Worm (Caenorhabditis elegans) whole organism, L1 larva: Measurements from ENCODE around the gene coa-7.

ENCODE experiments used
- C04F5.9 ChIP-seq: sonication (generic microtip); optimal IDR thresholded peaks from 2 replicates; lab custom pipeline; 2016; ENCODE audit warnings: missing genetic modification characterization, missing compliant biosample characterization
- C16A3.4 ChIP-seq: fragments of 150-350 bp; optimal IDR thresholded peaks from 2 replicates; lab custom pipeline; 2014; ENCODE audit warnings: missing biosample characterization, missing genetic modification characterization
- Y116A8C.19 ChIP-seq: sonication (generic microtip); optimal IDR thresholded peaks from 2 replicates; lab custom pipeline; 2016; ENCODE audit warnings: missing compliant biosample characterization, missing genetic modification characterization, borderline replicate concordance
- alr-1 ChIP-seq: fragments of 200-800 bp; sonication (Bioruptor generic); optimal IDR thresholded peaks from 2 replicates; lab custom pipeline; 2018; ENCODE audit warnings: borderline replicate concordance, mild to moderate bottlenecking, missing genetic modification characterization, missing compliant biosample characterization
- aly-2 ChIP-seq: fragments of 150-350 bp; optimal IDR thresholded peaks from 2 replicates; lab custom pipeline; 2014; ENCODE audit warnings: missing biosample characterization, missing genetic modification characterization
- ceh-63 ChIP-seq: fragments of 200-800 bp; sonication (Bioruptor generic); optimal IDR thresholded peaks from 2 replicates; lab custom pipeline; 2018; ENCODE audit warnings: mild to moderate bottlenecking, missing genetic modification characterization, missing compliant biosample characterization
- ceh-82 ChIP-seq, 3 experiments: fragments of 150-350 bp in 1 of 3; sonication (generic microtip) in 2 of 3; optimal IDR thresholded peaks; 2 replicates each; lab custom pipeline; 2014 to 2017; ENCODE audit warnings: missing biosample characterization in 3 of 3, missing genetic modification characterization in 3 of 3
- ceh-88 ChIP-seq: fragments of 200-800 bp; sonication (Bioruptor generic); IDR thresholded peaks from 2 replicates; pipeline ENCODE4 v1.3.6; 2022; ENCODE audit warnings: missing genetic modification characterization, missing compliant biosample characterization
- dsc-1 ChIP-seq: sonication (generic microtip); optimal IDR thresholded peaks from 2 replicates; lab custom pipeline; 2016; ENCODE audit warnings: mild to moderate bottlenecking, missing genetic modification characterization, missing compliant biosample characterization
- efl-1 ChIP-seq, 4 experiments: fragments of 150-350 bp; optimal IDR thresholded peaks in 3 of 4; peaks in 1 of 4; 1 replicate in 1 of 4; 2 replicates in 3 of 4; lab custom pipeline; 2014; ENCODE audit warnings: missing biosample characterization in 2 of 4, missing genetic modification characterization in 2 of 4, missing genetic modification reagents in 2 of 4
- egl-13 ChIP-seq: sonication (generic microtip); optimal IDR thresholded peaks from 2 replicates; lab custom pipeline; 2016; ENCODE audit warnings: missing genotype, missing genetic modification reagents, missing genetic modification characterization, missing compliant biosample characterization
- egl-27 ChIP-seq, 2 experiments: fragments of 150-350 bp in 1 of 2; sonication (generic microtip); optimal IDR thresholded peaks; 3 replicates each; lab custom pipeline; 2017 to 2018; ENCODE audit warnings: missing biosample characterization in 2 of 2, missing genetic modification characterization in 2 of 2, missing genetic modification reagents in 2 of 2
- elt-3 ChIP-seq, 6 experiments: fragments of 150-350 bp in 1 of 6; sonication (generic microtip); optimal IDR thresholded peaks; 2 replicates each; lab custom pipeline; 2017 to 2018; ENCODE audit warnings: missing biosample characterization in 6 of 6, missing genetic modification characterization in 6 of 6, inconsistent platforms in 1 of 6
- ets-5 ChIP-seq: fragments of 200-800 bp; sonication (Bioruptor generic); IDR thresholded peaks from 2 replicates; pipeline ENCODE4 v1.3.6; 2022; ENCODE audit warnings: missing genetic modification characterization, missing compliant biosample characterization
- fkh-10 ChIP-seq: sonication (generic microtip); optimal IDR thresholded peaks from 2 replicates; lab custom pipeline; 2017; ENCODE audit warnings: missing biosample characterization, missing genetic modification reagents, missing genetic modification characterization
- fkh-8 ChIP-seq: sonication (generic microtip); optimal IDR thresholded peaks from 2 replicates; lab custom pipeline; 2016; ENCODE audit warnings: mild to moderate bottlenecking, missing genetic modification characterization, missing compliant biosample characterization
- grh-1 ChIP-seq: fragments of 200-800 bp; sonication (Bioruptor generic); IDR thresholded peaks from 2 replicates; pipeline ENCODE4 v1.3.6; 2022; ENCODE audit warnings: missing genetic modification reagents, missing genetic modification characterization, missing compliant biosample characterization
- hlh-4 ChIP-seq: sonication (generic microtip); optimal IDR thresholded peaks from 2 replicates; lab custom pipeline; 2016; ENCODE audit warnings: mild to moderate bottlenecking, missing genetic modification characterization, missing compliant biosample characterization
- hpl-2 ChIP-seq: fragments of 150-350 bp; optimal IDR thresholded peaks from 2 replicates; lab custom pipeline; 2014; ENCODE audit warnings: missing biosample characterization, missing genetic modification reagents, missing genetic modification characterization
- jun-1 ChIP-seq: fragments of 150-350 bp; optimal IDR thresholded peaks from 2 replicates; lab custom pipeline; 2014; ENCODE audit warnings: missing biosample characterization, missing genetic modification reagents, missing genetic modification characterization
- lin-14 ChIP-seq: fragments of 200-800 bp; sonication (Bioruptor generic); optimal IDR thresholded peaks from 2 replicates; lab custom pipeline; 2018; ENCODE audit warnings: mild to moderate bottlenecking, missing genetic modification characterization, moderate library complexity, missing compliant biosample characterization
- lin-35 ChIP-seq, 2 experiments: fragments of 150-350 bp; optimal IDR thresholded peaks; 2 replicates each; lab custom pipeline; 2014; ENCODE audit warnings: missing biosample characterization in 2 of 2, missing genetic modification characterization in 2 of 2, missing genetic modification reagents in 2 of 2
- lir-3 ChIP-seq: sonication (generic microtip); optimal IDR thresholded peaks from 2 replicates; lab custom pipeline; 2016; ENCODE audit warnings: mild to moderate bottlenecking, missing genetic modification characterization, moderate library complexity, missing compliant biosample characterization; ENCODE audit not compliant: poor library complexity
- lsy-2 ChIP-seq, 2 experiments: fragments of 150-350 bp; optimal IDR thresholded peaks; 2 replicates each; lab custom pipeline; 2014; ENCODE audit warnings: missing biosample characterization in 2 of 2, missing genetic modification characterization in 2 of 2
- mdl-1 ChIP-seq, 2 experiments: fragments of 150-350 bp; optimal IDR thresholded peaks; 2 replicates each; lab custom pipeline; 2014 to 2017; ENCODE audit warnings: missing biosample characterization in 2 of 2, missing genetic modification characterization in 2 of 2, inconsistent platforms in 1 of 2
- mef-2 ChIP-seq: fragments of 150-350 bp; optimal IDR thresholded peaks from 2 replicates; lab custom pipeline; 2014; ENCODE audit warnings: missing biosample characterization, missing genetic modification characterization
- mep-1 ChIP-seq: fragments of 150-350 bp; optimal IDR thresholded peaks from 2 replicates; lab custom pipeline; 2014; ENCODE audit warnings: missing biosample characterization, missing genetic modification characterization
- nhr-11 ChIP-seq: fragments of 150-350 bp; optimal IDR thresholded peaks from 2 replicates; lab custom pipeline; 2014; ENCODE audit warnings: missing biosample characterization, missing genetic modification characterization
- nhr-19 ChIP-seq: fragments of 200-800 bp; sonication (Bioruptor generic); conservative IDR thresholded peaks from 2 replicates; pipeline ENCODE4 v1.3.6; 2022; ENCODE audit warnings: missing genetic modification characterization, missing compliant biosample characterization
- nhr-237 ChIP-seq: fragments of 150-350 bp; optimal IDR thresholded peaks from 2 replicates; lab custom pipeline; 2014; ENCODE audit warnings: missing biosample characterization, missing genetic modification characterization
- nhr-47 ChIP-seq: sonication (generic microtip); optimal IDR thresholded peaks from 2 replicates; lab custom pipeline; 2016; ENCODE audit warnings: mild to moderate bottlenecking, missing genetic modification characterization, moderate library complexity, missing compliant biosample characterization
- nhr-76 ChIP-seq: sonication (generic microtip); optimal IDR thresholded peaks from 2 replicates; lab custom pipeline; 2017; ENCODE audit warnings: missing biosample characterization, missing genetic modification characterization
- nhr-77 ChIP-seq: fragments of 150-350 bp; optimal IDR thresholded peaks from 2 replicates; lab custom pipeline; 2014; ENCODE audit warnings: missing biosample characterization, missing genetic modification characterization
- nhr-85 ChIP-seq: sonication (generic microtip); peaks from one replicate; lab custom pipeline; 2016; ENCODE audit warnings: missing genetic modification characterization, inconsistent platforms, missing compliant biosample characterization
- pag-3 ChIP-seq: sonication (generic microtip); optimal IDR thresholded peaks from 2 replicates; lab custom pipeline; 2017; ENCODE audit warnings: missing genetic modification characterization, mild to moderate bottlenecking, missing compliant biosample characterization, antibody characterized with exemption, borderline replicate concordance; ENCODE audit not compliant: insufficient read depth
- pax-3 ChIP-seq: fragments of 200-800 bp; sonication (Bioruptor generic); optimal IDR thresholded peaks from 2 replicates; lab custom pipeline; 2018; ENCODE audit warnings: mild to moderate bottlenecking, missing genetic modification characterization, moderate library complexity, missing compliant biosample characterization
- rnt-1 ChIP-seq: sonication (generic microtip); optimal IDR thresholded peaks from 2 replicates; lab custom pipeline; 2016; ENCODE audit warnings: mild to moderate bottlenecking, missing genetic modification characterization, moderate library complexity, missing compliant biosample characterization
- sox-4 ChIP-seq: sonication (generic microtip); optimal IDR thresholded peaks from 2 replicates; lab custom pipeline; 2016; ENCODE audit warnings: missing genetic modification characterization, missing compliant biosample characterization
- sup-37 ChIP-seq: fragments of 200-800 bp; sonication (Bioruptor generic); optimal IDR thresholded peaks from 2 replicates; lab custom pipeline; 2018; ENCODE audit warnings: mild to moderate bottlenecking, missing genetic modification characterization, missing compliant biosample characterization
- tlp-1 ChIP-seq: fragments of 150-350 bp; optimal IDR thresholded peaks from 2 replicates; lab custom pipeline; 2014; ENCODE audit warnings: missing biosample characterization, missing genetic modification characterization
- unc-130 ChIP-seq: fragments of 150-350 bp; optimal IDR thresholded peaks from 2 replicates; lab custom pipeline; 2017; ENCODE audit warnings: missing biosample characterization, missing genetic modification characterization, inconsistent platforms
- unc-30 ChIP-seq: sonication (generic microtip); optimal IDR thresholded peaks from 2 replicates; lab custom pipeline; 2017; ENCODE audit warnings: missing biosample characterization, missing genetic modification characterization
- unc-62 ChIP-seq: fragments of 150-350 bp; optimal IDR thresholded peaks from 2 replicates; lab custom pipeline; 2014; ENCODE audit warnings: missing biosample characterization, missing genetic modification reagents, missing genetic modification characterization
- xbp-1 ChIP-seq: sonication (generic microtip); optimal IDR thresholded peaks from 2 replicates; lab custom pipeline; 2016; ENCODE audit warnings: missing genetic modification characterization, missing compliant biosample characterization
- zip-4 ChIP-seq: fragments of 200-800 bp; sonication (Bioruptor generic); optimal IDR thresholded peaks from 2 replicates; lab custom pipeline; 2018; ENCODE audit warnings: mild to moderate bottlenecking, missing genetic modification characterization, moderate library complexity, missing compliant biosample characterization
- ztf-4 ChIP-seq: fragments of 150-350 bp; optimal IDR thresholded peaks from 2 replicates; lab custom pipeline; 2014; ENCODE audit warnings: missing biosample characterization, missing genetic modification characterization

The coa-7 gene

DNA sequence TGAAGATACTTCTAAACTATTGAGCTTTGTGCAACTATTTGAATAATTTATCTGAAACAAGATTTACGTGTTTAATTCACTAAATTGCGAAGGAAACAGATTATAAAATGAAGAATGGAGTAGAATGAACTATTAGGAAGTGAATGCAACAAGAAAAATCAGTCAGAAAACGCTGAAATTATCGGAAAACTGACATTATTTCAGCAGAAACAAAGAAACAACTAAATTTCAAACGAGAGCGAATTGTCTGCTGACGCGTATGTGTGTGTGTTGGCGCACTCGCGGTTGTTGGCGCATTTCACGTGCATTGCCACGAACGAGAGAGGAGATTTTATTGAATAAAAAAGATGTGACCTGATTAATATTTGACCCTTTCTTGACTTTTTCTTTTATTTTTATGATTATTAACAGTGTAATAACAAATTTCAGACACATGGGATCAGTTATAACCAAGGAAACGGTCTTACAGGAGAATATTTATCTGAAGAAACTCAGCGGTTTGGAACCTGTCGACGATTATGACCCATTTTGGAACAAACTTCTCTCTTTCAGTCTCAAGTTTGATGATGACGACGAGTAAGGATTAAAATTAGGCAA is 25.0 kb upstream of the coa-7 start, which contains the start of the genes trr-1 and C47D12.2 (continued):
- TF ChIP-seq grh-1 (peak; percentile 59; the same call in 1 of the 2 replicates), fkh-10 (GFP tag; lab: Kevin White, UChicago) (no peak), unc-130 (tag; lab: Kevin White, UChicago) (peak; percentile 24), nhr-85 (tag; lab: Kevin White, UChicago) (peak; percentile 80), sup-37 (GFP tag; lab: Kevin White, UChicago) (no peak), C16A3.4 (tag; lab: Kevin White, UChicago) (peak; percentile 82), hpl-2 (GFP tag; lab: Kevin White, UChicago) (peak; percentile 58), alr-1 (tag; lab: Kevin White, UChicago) (no peak), fkh-8 (tag; lab: Kevin White, UChicago) (peak; percentile 26), efl-1 (optimal IDR thresholded peaks at IDR 0.05; lab: Kevin White, UChicago) (peak; percentile 79 to 87), efl-1 (GFP tag; optimal IDR thresholded peaks at IDR 0.05 in 1 of 2; lab: Kevin White, UChicago) (peak; percentile 85 to 98), lir-3 (peak; percentile 36), C04F5.9 (tag; lab: Kevin White, UChicago) (no peak), ceh-63 (no peak), lsy-2 (tag; optimal IDR thresholded peaks at IDR 0.05; lab: Kevin White, UChicago) (peak in 1 of 2 experiments; percentile 84), nhr-11 (tag; lab: Kevin White, UChicago) (no peak), ets-5 (GFP tag; lab: Robert Waterston, UW) (no peak), pag-3 (tag; lab: Kevin White, UChicago) (no peak), sox-4 (tag; lab: Kevin White, UChicago) (no peak), ceh-82 (tag; optimal IDR thresholded peaks at IDR 0.05; lab: Kevin White, UChicago) (peak; percentile 42 to 77 (median 74)), ztf-4 (tag; lab: Kevin White, UChicago) (no peak), ceh-88 (GFP tag; lab: Robert Waterston, UW) (no peak), pax-3 (no peak), hlh-4 (tag; lab: Kevin White, UChicago) (no peak), mef-2 (tag; lab: Kevin White, UChicago) (no peak), xbp-1 (tag; lab: Kevin White, UChicago) (peak; percentile 79), aly-2 (tag; lab: Kevin White, UChicago) (peak; percentile 49), nhr-19 (GFP tag; lab: Robert Waterston, UW) (peak; percentile 68), tlp-1 (tag; lab: Kevin White, UChicago) (no peak), zip-4 (no peak), lin-14 (no peak), unc-30 (no peak), jun-1 (tag; lab: Kevin White, UChicago) (peak; percentile 44), dsc-1 (tag; lab: Kevin White, UChicago) (no peak), nhr-76 (no peak), egl-27 (tag; optimal IDR thresholded peaks at IDR 0.05; lab: Kevin White, UChicago) (no peak), lin-35 (GFP tag; optimal IDR thresholded peaks at IDR 0.05; lab: Kevin White, UChicago) (peak; percentile 85 to 91), egl-13 (peak; percentile 2), nhr-77 (tag; lab: Kevin White, UChicago) (peak; percentile 26), nhr-237 (tag; lab: Kevin White, UChicago) (no peak), mep-1 (no peak), unc-62 (GFP tag; lab: Kevin White, UChicago) (no peak), nhr-47 (tag; lab: Kevin White, UChicago) (no peak), rnt-1 (peak; percentile 87), elt-3 (tag; optimal IDR thresholded peaks at IDR 0.05; lab: Kevin White, UChicago) (no peak), mdl-1 (tag; optimal IDR thresholded peaks at IDR 0.05; lab: Kevin White, UChicago) (no peak), Y116A8C.19 (no peak)
